Fruit fly (Drosophila melanogaster) whole organism, embryonic: ENCODE data around the gene CG42514.

Experiments used
- BtbVII ChIP-seq: fragments of 200-800 bp; sonication (Bioruptor generic); optimal IDR thresholded peaks from 3 replicates; lab custom pipeline; 2017; ENCODE audit warnings: missing biosample characterization, mild to moderate bottlenecking, missing genetic modification characterization
- CG10274 ChIP-seq: fragments of 200-800 bp; sonication (Bioruptor generic); optimal IDR thresholded peaks from 3 replicates; lab custom pipeline; 2017; ENCODE audit warnings: missing biosample characterization, mild to moderate bottlenecking, missing genetic modification characterization
- CG10431 ChIP-seq: fragments of 200-800 bp; sonication (Bioruptor generic); optimal IDR thresholded peaks from 3 replicates; lab custom pipeline; 2018; ENCODE audit warnings: missing biosample characterization, mild to moderate bottlenecking, missing genetic modification characterization
- CG11695 ChIP-seq: fragments of 200-800 bp; sonication (Bioruptor generic); IDR thresholded peaks from 3 replicates; pipeline ENCODE4 v1.3.6; 2022; ENCODE audit warnings: missing biosample characterization, missing genetic modification characterization
- CG12071 ChIP-seq: fragments of 200-800 bp; sonication (Bioruptor generic); optimal IDR thresholded peaks from 3 replicates; lab custom pipeline; 2018; ENCODE audit warnings: missing biosample characterization, mild to moderate bottlenecking, missing genetic modification characterization
- CG12299 ChIP-seq: fragments of 200-800 bp; sonication (Bioruptor generic); optimal IDR thresholded peaks from 2 replicates; lab custom pipeline; 2018; ENCODE audit warnings: missing biosample characterization, mild to moderate bottlenecking, missing genetic modification characterization
- CG13624 ChIP-seq: fragments of 200-800 bp; sonication (Bioruptor generic); optimal IDR thresholded peaks from 2 replicates; lab custom pipeline; 2016; ENCODE audit warnings: missing biosample characterization, missing genetic modification characterization
- CG13894 ChIP-seq: fragments of 200-800 bp; sonication (Bioruptor generic); optimal IDR thresholded peaks from 3 replicates; lab custom pipeline; 2018; ENCODE audit warnings: missing biosample characterization, mild to moderate bottlenecking, missing genetic modification characterization, moderate library complexity
- CG1603 ChIP-seq: fragments of 200-800 bp; sonication (Bioruptor generic); optimal IDR thresholded peaks from 2 replicates; lab custom pipeline; 2019; ENCODE audit warnings: missing biosample characterization, mild to moderate bottlenecking, missing genetic modification characterization, moderate library complexity
- CG17612 ChIP-seq: fragments of 200-800 bp; sonication (Bioruptor generic); IDR thresholded peaks from 2 replicates; pipeline ENCODE4 v1.3.6; 2022; ENCODE audit warnings: missing biosample characterization, missing genetic modification characterization
- CG3838 ChIP-seq: fragments of 200-800 bp; sonication (Bioruptor generic); optimal IDR thresholded peaks from 3 replicates; lab custom pipeline; 2016; ENCODE audit warnings: missing biosample characterization, missing genetic modification characterization
- CG3995 ChIP-seq: fragments of 200-800 bp; sonication (Bioruptor generic); optimal IDR thresholded peaks from 3 replicates; lab custom pipeline; 2016; ENCODE audit warnings: missing biosample characterization, missing genetic modification characterization
- CG43689 ChIP-seq: fragments of 200-800 bp; sonication (Bioruptor generic); IDR thresholded peaks from 2 replicates; pipeline ENCODE4 v1.3.6; 2022; ENCODE audit warnings: missing biosample characterization, missing genetic modification characterization
- CG5180 ChIP-seq: fragments of 200-800 bp; sonication (Bioruptor generic); optimal IDR thresholded peaks from 3 replicates; lab custom pipeline; 2017; ENCODE audit warnings: missing biosample characterization, missing genetic modification characterization, mild to moderate bottlenecking, moderate library complexity, missing genetic modification reagents
- CG6254 ChIP-seq: fragments of 200-800 bp; sonication (Bioruptor generic); optimal IDR thresholded peaks from 3 replicates; lab custom pipeline; 2017; ENCODE audit warnings: mild to moderate bottlenecking, missing biosample characterization, missing genetic modification reagents, missing genetic modification characterization
- CG6854 ChIP-seq: fragments of 200-800 bp; sonication (Bioruptor generic); optimal IDR thresholded peaks from 3 replicates; lab custom pipeline; 2017; ENCODE audit warnings: missing biosample characterization, mild to moderate bottlenecking, missing genetic modification characterization
- CG7745 ChIP-seq: fragments of 200-800 bp; sonication (Bioruptor generic); optimal IDR thresholded peaks from 2 replicates; lab custom pipeline; 2018; ENCODE audit warnings: missing biosample characterization, mild to moderate bottlenecking, missing genetic modification characterization, moderate library complexity
- CG9932 ChIP-seq: fragments of 200-800 bp; sonication (Bioruptor generic); IDR thresholded peaks from 2 replicates; pipeline ENCODE4 v1.3.6; 2022; ENCODE audit warnings: missing biosample characterization, missing genetic modification characterization
- Camta ChIP-seq: fragments of 200-800 bp; sonication (Bioruptor generic); optimal IDR thresholded peaks from 2 replicates; lab custom pipeline; 2016; ENCODE audit warnings: missing biosample characterization, missing genetic modification characterization
- E2f1 ChIP-seq: fragments of 200-800 bp; sonication (Bioruptor generic); IDR thresholded peaks from 2 replicates; pipeline ENCODE4 v1.3.6; 2022; ENCODE audit warnings: missing biosample characterization, missing genetic modification characterization
- Elba2 ChIP-seq: fragments of 200-800 bp; sonication (Bioruptor generic); optimal IDR thresholded peaks from 3 replicates; lab custom pipeline; 2016; ENCODE audit warnings: missing biosample characterization, missing genetic modification characterization
- Fer1 ChIP-seq: fragments of 200-800 bp; sonication (Bioruptor generic); optimal IDR thresholded peaks from 2 replicates; lab custom pipeline; 2017; ENCODE audit warnings: missing biosample characterization, mild to moderate bottlenecking, missing genetic modification characterization
- Gsc ChIP-seq: fragments of 200-800 bp; sonication (Bioruptor generic); IDR thresholded peaks from 2 replicates; pipeline ENCODE4 v1.3.6; 2022; ENCODE audit warnings: missing biosample characterization, missing genetic modification characterization
- Hsf ChIP-seq: fragments of 200-800 bp; sonication (Bioruptor generic); optimal IDR thresholded peaks from 3 replicates; lab custom pipeline; 2016; ENCODE audit warnings: missing biosample characterization, missing genetic modification characterization
- MTF-1 ChIP-seq: fragments of 200-800 bp; sonication (Bioruptor generic); optimal IDR thresholded peaks from 2 replicates; lab custom pipeline; 2018; ENCODE audit warnings: missing biosample characterization, mild to moderate bottlenecking, missing genetic modification characterization, borderline replicate concordance
- Nf-YA ChIP-seq: fragments of 200-800 bp; sonication (Bioruptor generic); IDR thresholded peaks from 2 replicates; pipeline ENCODE4 v1.3.6; 2022; ENCODE audit warnings: missing biosample characterization, missing genetic modification characterization
- Opbp ChIP-seq: fragments of 200-800 bp; sonication (Bioruptor generic); IDR thresholded peaks from 3 replicates; pipeline ENCODE4 v1.3.6; 2022; ENCODE audit warnings: missing biosample characterization, missing genetic modification characterization; ENCODE audit not compliant: partially characterized antibody
- Side ChIP-seq: fragments of 200-800 bp; sonication (Bioruptor generic); optimal IDR thresholded peaks from 2 replicates; lab custom pipeline; 2016; ENCODE audit warnings: missing biosample characterization, missing genetic modification characterization
- Stat92E ChIP-seq, 3 experiments: fragments of >200 bp in 2 of 3; fragments of 200-800 bp in 1 of 3; sonication (Bioruptor generic) in 1 of 3; optimal IDR thresholded peaks; 2 replicates each; lab custom pipeline; 2017 to 2019; ENCODE audit warnings: missing biosample characterization in 3 of 3, missing genetic modification characterization in 3 of 3, mild to moderate bottlenecking in 1 of 3, moderate library complexity in 1 of 3
- TFAM ChIP-seq: fragments of 200-800 bp; sonication (Bioruptor generic); optimal IDR thresholded peaks from 2 replicates; lab custom pipeline; 2017; ENCODE audit warnings: missing biosample characterization, missing genetic modification characterization, inconsistent platforms
- Trl ChIP-seq, 3 experiments: fragments of >200 bp in 2 of 3; fragments of 200-800 bp in 1 of 3; sonication (Bioruptor generic) in 1 of 3; optimal IDR thresholded peaks; 2 replicates in 1 of 3; 3 replicates in 2 of 3; lab custom pipeline; 2016 to 2017; ENCODE audit warnings: missing biosample characterization in 1 of 3, missing genetic modification characterization in 1 of 3
- YL-1 ChIP-seq: fragments of 200-800 bp; sonication (Bioruptor generic); optimal IDR thresholded peaks from 3 replicates; lab custom pipeline; 2017; ENCODE audit warnings: missing biosample characterization, mild to moderate bottlenecking, missing genetic modification characterization
- ase ChIP-seq: fragments of 200-800 bp; sonication (Bioruptor generic); IDR thresholded peaks from 3 replicates; pipeline ENCODE4 v1.3.6; 2022; ENCODE audit warnings: missing biosample characterization, missing genetic modification characterization
- bowl ChIP-seq: fragments of 200-800 bp; sonication (Bioruptor generic); IDR thresholded peaks from 2 replicates; pipeline ENCODE4 v1.3.6; 2022; ENCODE audit warnings: missing biosample characterization, missing genetic modification characterization
- chm ChIP-seq: fragments of 200-800 bp; sonication (Bioruptor generic); IDR thresholded peaks from 2 replicates; pipeline ENCODE4 v1.3.6; 2022; ENCODE audit warnings: missing biosample characterization, missing genetic modification characterization
- dmrt11E ChIP-seq: fragments of 200-800 bp; sonication (Bioruptor generic); optimal IDR thresholded peaks from 3 replicates; lab custom pipeline; 2018; ENCODE audit warnings: missing biosample characterization, mild to moderate bottlenecking, missing genetic modification characterization, moderate library complexity
- fd102C ChIP-seq: fragments of 200-800 bp; sonication (Bioruptor generic); optimal IDR thresholded peaks from 2 replicates; lab custom pipeline; 2018; ENCODE audit warnings: missing biosample characterization, mild to moderate bottlenecking, missing genetic modification characterization, moderate library complexity
- gcm2 ChIP-seq: fragments of 200-800 bp; sonication (Bioruptor generic); optimal IDR thresholded peaks from 2 replicates; lab custom pipeline; 2016; ENCODE audit warnings: missing biosample characterization, missing genetic modification characterization
- grau ChIP-seq: fragments of 200-800 bp; optimal IDR thresholded peaks from 3 replicates; lab custom pipeline; 2019; ENCODE audit warnings: missing biosample characterization, mild to moderate bottlenecking, missing genetic modification characterization, moderate library complexity
- hbn ChIP-seq: fragments of 200-800 bp; sonication (Bioruptor generic); IDR thresholded peaks from 2 replicates; pipeline ENCODE4 v1.3.6; 2022; ENCODE audit warnings: missing biosample characterization, missing genetic modification characterization; ENCODE audit not compliant: partially characterized antibody
- jigr1 ChIP-seq: fragments of 200-800 bp; sonication (Bioruptor generic); IDR thresholded peaks from 3 replicates; pipeline ENCODE4 v1.3.6; 2022; ENCODE audit warnings: missing biosample characterization, missing genetic modification characterization
- jing ChIP-seq: fragments of 200-800 bp; sonication (Bioruptor generic); optimal IDR thresholded peaks from 2 replicates; lab custom pipeline; 2018; ENCODE audit warnings: missing biosample characterization, mild to moderate bottlenecking, missing genetic modification characterization
- lmd ChIP-seq: fragments of 200-800 bp; sonication (Bioruptor generic); IDR thresholded peaks from 2 replicates; pipeline ENCODE4 v1.3.6; 2022; ENCODE audit warnings: missing biosample characterization, missing genetic modification characterization
- mam ChIP-seq: fragments of 200-800 bp; sonication (Bioruptor generic); optimal IDR thresholded peaks from 3 replicates; lab custom pipeline; 2016; ENCODE audit warnings: missing biosample characterization, missing genetic modification characterization
- nerfin-2 ChIP-seq: fragments of 200-800 bp; sonication (Bioruptor generic); IDR thresholded peaks from 2 replicates; pipeline ENCODE4 v1.3.6; 2022; ENCODE audit warnings: missing biosample characterization, missing genetic modification characterization; ENCODE audit not compliant: partially characterized antibody
- pfk ChIP-seq: fragments of 200-800 bp; sonication (Bioruptor generic); optimal IDR thresholded peaks from 2 replicates; lab custom pipeline; 2018; ENCODE audit warnings: missing biosample characterization, mild to moderate bottlenecking, missing genetic modification characterization, moderate library complexity
- stwl ChIP-seq: fragments of 200-800 bp; sonication (Bioruptor generic); optimal IDR thresholded peaks from 3 replicates; lab custom pipeline; 2018; ENCODE audit warnings: missing biosample characterization, mild to moderate bottlenecking, missing genetic modification characterization, moderate library complexity
- sug ChIP-seq: fragments of 200-800 bp; optimal IDR thresholded peaks from 2 replicates; lab custom pipeline; 2019; ENCODE audit warnings: missing biosample characterization, mild to moderate bottlenecking, missing genetic modification characterization, moderate library complexity
- trem ChIP-seq: fragments of 200-800 bp; optimal IDR thresholded peaks from 3 replicates; lab custom pipeline; 2019; ENCODE audit warnings: missing biosample characterization, mild to moderate bottlenecking, missing genetic modification characterization, moderate library complexity
- ttk ChIP-seq: fragments of 200-800 bp; sonication (Bioruptor generic); IDR thresholded peaks from 2 replicates; pipeline ENCODE4 v2.1.2; 2022; ENCODE audit warnings: missing biosample characterization, missing genetic modification characterization

The CG42514 gene

dm6 chr3L:16494651-16495074 lies 1.4 kb downstream of the CG42514 start (continued):
- TF ChIP-seq dmrt11E (no peak), chm (GFP tag; lab: Robert Waterston, UW) (no peak), TFAM (GFP tag; lab: Kevin White, UChicago) (no peak), CG12071 (GFP tag; lab: Kevin White, UChicago) (peak; percentile 31), CG11695 (GFP tag; lab: Robert Waterston, UW) (no peak), nerfin-2 (no peak), hbn (GFP tag; lab: Robert Waterston, UW) (no peak), CG17612 (GFP tag; lab: Robert Waterston, UW) (no peak), ase (no peak), lmd (no peak; the same call in 1 of the 2 replicates), CG1603 (peak; percentile 12), CG7745 (tag; lab: Kevin White, UChicago) (no peak), CG10274 (GFP tag; lab: Kevin White, UChicago) (peak; percentile 20), bowl (GFP tag; lab: Robert Waterston, UW) (no peak), Nf-YA (no peak), ttk (GFP tag; lab: Robert Waterston, UW) (0 out of 2 replicates have a peak, but pooled peaks have one; percentile 9), pfk (no peak), Trl (optimal IDR thresholded peaks at IDR 0.05; lab: Kevin White, UChicago) (peak in 1 of 2 experiments; percentile 8), Trl (GFP tag; optimal IDR thresholded peaks at IDR 0.05; lab: Kevin White, UChicago) (no peak), Hsf (GFP tag; lab: Kevin White, UChicago) (no peak), Elba2 (no peak), Gsc (no peak), CG6254 (GFP tag; lab: Kevin White, UChicago) (no peak), E2f1 (GFP tag; lab: Robert Waterston, UW) (no peak), Fer1 (GFP tag; lab: Kevin White, UChicago) (peak; percentile 9), stwl (no peak), CG3995 (GFP tag; lab: Kevin White, UChicago) (no peak), trem (peak; percentile 14), Opbp (GFP tag; lab: Robert Waterston, UW) (no peak), sug (tag; lab: Kevin White, UChicago) (no peak), YL-1 (GFP tag; lab: Kevin White, UChicago) (no peak), jigr1 (GFP tag; lab: Robert Waterston, UW) (no peak), Stat92E (GFP tag; optimal IDR thresholded peaks at IDR 0.05; lab: Kevin White, UChicago) (no peak), CG12299 (tag; lab: Kevin White, UChicago) (peak; percentile 29), grau (tag; lab: Kevin White, UChicago) (peak; percentile 28), Side (GFP tag; lab: Kevin White, UChicago) (no peak), jing (GFP tag; lab: Kevin White, UChicago) (no peak), fd102C (GFP tag; lab: Kevin White, UChicago) (no peak), CG13894 (tag; lab: Kevin White, UChicago) (no peak), CG10431 (GFP tag; lab: Kevin White, UChicago) (no peak), CG5180 (GFP tag; lab: Kevin White, UChicago) (peak; percentile 20), BtbVII (GFP tag; lab: Kevin White, UChicago) (peak; percentile 25), CG43689 (GFP tag; lab: Robert Waterston, UW) (no peak), CG9932 (GFP tag; lab: Robert Waterston, UW) (peak; percentile 23; the same call in 1 of the 2 replicates), CG6854 (no peak), gcm2 (GFP tag; lab: Kevin White, UChicago) (no peak), CG3838 (GFP tag; lab: Kevin White, UChicago) (no peak), mam (no peak), MTF-1 (GFP tag; lab: Kevin White, UChicago) (no peak), Camta (peak; percentile 6), CG13624 (no peak)
